Fruit fly (Drosophila melanogaster) S2 (cell line): ENCODE results near the gene CG42693.

Experiments
- CG8478 ChIP-seq: fragments of >200 bp; optimal IDR thresholded peaks from 2 replicates; lab custom pipeline; 2018
- CTCF ChIP-seq, 2 experiments: fragments of >200 bp; optimal IDR thresholded peaks; 2 replicates each; lab custom pipeline; 2018

DNA sequence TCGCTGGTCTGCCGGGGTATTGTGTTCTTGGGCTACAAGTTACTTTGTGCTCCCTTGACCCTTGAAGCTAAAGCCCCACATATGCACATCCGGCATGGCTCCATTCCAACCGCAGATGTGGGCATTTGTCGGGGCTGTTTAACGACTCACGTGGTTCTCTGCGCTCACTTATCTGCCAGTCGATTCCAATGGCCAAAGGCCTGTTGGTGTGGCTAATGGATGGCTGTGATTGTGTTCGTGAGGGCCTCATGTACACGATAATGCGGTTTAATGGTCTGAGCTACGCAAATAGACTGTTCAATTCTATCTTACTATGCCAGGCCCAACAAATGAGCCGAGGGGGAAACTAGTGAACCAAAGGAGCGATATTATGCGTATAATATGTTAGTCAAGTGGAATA is 35.5 kb downstream of the CG42693 start:
- no peak for TF ChIP-seq CTCF (optimal IDR thresholded peaks at IDR 0.05; lab: Kevin White, UChicago)
- no peak for TF ChIP-seq CG8478 (lab: Kevin White, UChicago)
